Worm (Caenorhabditis elegans) whole organism, L3 larva: ENCODE results near the gene clec-250.

Experiments
- R02D3.7 ChIP-seq: fragments of 150-350 bp; optimal IDR thresholded peaks from 2 replicates; lab custom pipeline; 2014; ENCODE audit warnings: missing biosample characterization, missing genetic modification characterization
- aly-2 ChIP-seq: fragments of 150-350 bp; optimal IDR thresholded peaks from 2 replicates; lab custom pipeline; 2014; ENCODE audit warnings: missing biosample characterization, missing genetic modification characterization
- ama-1 ChIP-seq: fragments of 150-350 bp; optimal IDR thresholded peaks from 2 replicates; lab custom pipeline; 2018
- ceh-82 ChIP-seq: fragments of 150-350 bp; optimal IDR thresholded peaks from 2 replicates; lab custom pipeline; 2014; ENCODE audit warnings: missing biosample characterization, missing genetic modification characterization
- egl-5 ChIP-seq: fragments of 150-350 bp; optimal IDR thresholded peaks from 2 replicates; lab custom pipeline; 2017; ENCODE audit warnings: missing biosample characterization, missing genetic modification reagents, missing genetic modification characterization, inconsistent platforms
- elt-2 ChIP-seq: sonication (generic microtip); optimal IDR thresholded peaks from 2 replicates; lab custom pipeline; 2016; ENCODE audit warnings: missing genetic modification reagents, mild to moderate bottlenecking, missing genetic modification characterization, missing compliant biosample characterization
- fkh-2 ChIP-seq: fragments of 150-350 bp; optimal IDR thresholded peaks from 2 replicates; lab custom pipeline; 2014; ENCODE audit warnings: missing biosample characterization, missing genetic modification reagents, missing genetic modification characterization
- jun-1 ChIP-seq: fragments of 150-350 bp; optimal IDR thresholded peaks from 2 replicates; lab custom pipeline; 2014; ENCODE audit warnings: missing biosample characterization, missing genetic modification reagents, missing genetic modification characterization
- lin-39 ChIP-seq: fragments of 150-350 bp; optimal IDR thresholded peaks from 2 replicates; lab custom pipeline; 2018; ENCODE audit warnings: missing biosample characterization, missing genetic modification reagents, missing genetic modification characterization
- mdl-1 ChIP-seq: fragments of 150-350 bp; optimal IDR thresholded peaks from 2 replicates; lab custom pipeline; 2014; ENCODE audit warnings: missing biosample characterization, missing genetic modification characterization
- nfya-1 ChIP-seq: sonication (generic microtip); optimal IDR thresholded peaks from 2 replicates; lab custom pipeline; 2017; ENCODE audit warnings: missing genetic modification characterization, mild to moderate bottlenecking, missing compliant biosample characterization, antibody characterized with exemption, moderate library complexity; ENCODE audit not compliant: insufficient read depth
- pqm-1 ChIP-seq: fragments of 150-350 bp; optimal IDR thresholded peaks from 2 replicates; lab custom pipeline; 2017; ENCODE audit warnings: missing biosample characterization, missing genetic modification characterization, inconsistent platforms
- snpc-4 ChIP-seq: fragments of 150-350 bp; optimal IDR thresholded peaks from 2 replicates; lab custom pipeline; 2014; ENCODE audit warnings: missing biosample characterization, missing genetic modification characterization

ce11 chrV:18719956-18720489, 22.0 kb downstream of the clec-250 start, which contains the start of gene Y17D7C.2:
- TF ChIP-seq jun-1 (tag; lab: Kevin White, UChicago) (no peak), mdl-1 (no peak), R02D3.7 (tag; lab: Kevin White, UChicago) (no peak), elt-2 (tag; lab: Kevin White, UChicago) (peak; percentile 72), ama-1 (lab: Kevin White, UChicago) (no peak), aly-2 (tag; lab: Kevin White, UChicago) (no peak), snpc-4 (no peak), ceh-82 (tag; lab: Kevin White, UChicago) (no peak), pqm-1 (tag; lab: Kevin White, UChicago) (no peak), nfya-1 (tag; lab: Kevin White, UChicago) (no peak), lin-39 (tag; lab: Kevin White, UChicago) (no peak), fkh-2 (tag; lab: Kevin White, UChicago) (no peak), egl-5 (tag; lab: Kevin White, UChicago) (no peak)
